Worm (Caenorhabditis elegans): Measurements from ENCODE around the gene cchl-1.
A peak's percentile ranks its signal among the peaks of the same experiment; 100 is the strongest.

cchl-1 gene

DNA sequence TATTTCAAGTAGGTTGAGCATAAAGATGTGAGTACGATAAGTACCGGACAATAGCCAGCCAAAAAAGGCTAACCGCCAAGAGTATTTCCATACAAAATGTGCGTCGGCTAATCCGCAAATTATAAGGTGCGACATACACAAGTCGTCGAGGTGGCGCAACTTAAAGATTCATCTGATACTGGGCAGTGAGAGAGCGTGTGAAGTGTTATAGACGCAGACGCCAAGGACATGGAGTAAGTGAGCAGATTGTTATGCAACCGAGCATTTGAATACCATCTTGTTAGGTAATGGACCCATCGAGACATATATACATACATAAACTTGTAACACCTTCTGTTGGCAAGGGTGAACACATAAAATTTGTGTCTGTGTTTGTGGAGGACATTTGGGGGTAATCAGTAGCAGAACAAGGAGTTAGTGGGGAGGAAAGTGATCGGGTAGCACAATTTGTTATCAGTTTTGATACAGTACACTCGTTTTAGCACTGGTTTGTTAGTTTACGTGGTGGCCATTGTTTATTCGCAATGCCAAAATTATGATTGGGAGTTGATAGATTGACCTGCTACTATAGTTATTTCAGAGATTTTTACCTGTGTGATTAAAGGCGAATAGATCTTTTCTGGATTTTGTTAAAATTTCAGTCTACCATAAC, 49.2 kb upstream of the cchl-1 start:
- TF ChIP-seq nhr-80 (tag; optimal IDR thresholded peaks at IDR 0.05) (peak; percentile 17), F22D6.2 (tag; optimal IDR thresholded peaks at IDR 0.05) (no peak)

DNA sequence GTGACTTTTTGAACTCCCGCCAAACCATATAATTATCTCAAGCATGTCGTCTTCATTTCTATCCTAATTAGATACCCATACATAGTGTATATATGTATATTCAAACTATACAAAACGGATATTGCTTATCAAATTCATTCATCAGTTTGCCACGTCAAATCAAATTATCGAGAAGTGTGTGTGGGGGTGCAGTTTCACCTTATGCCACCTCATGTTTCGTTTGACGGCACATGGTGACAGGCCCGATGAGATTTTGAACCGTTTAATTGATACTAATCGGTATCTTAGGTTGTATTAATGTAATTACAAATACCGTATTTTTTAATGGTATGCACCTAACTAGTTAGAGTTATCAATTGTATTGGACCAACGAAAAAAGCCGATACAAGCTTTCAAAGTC, 48.5 kb upstream of the cchl-1 start:
- TF ChIP-seq ama-1 (optimal IDR thresholded peaks at IDR 0.05) = no peak
- TF ChIP-seq ama-1 (GFP tag; optimal IDR thresholded peaks at IDR 0.05) = no peak
- no peak for TF ChIP-seq him-1 (tag; optimal IDR thresholded peaks at IDR 0.05)
- TF ChIP-seq F49E8.2 (tag; optimal IDR thresholded peaks at IDR 0.05; ENCODE audit: insufficient read depth) = no peak
- TF ChIP-seq bed-2 (GFP tag; IDR thresholded peaks at IDR 0.05) = no peak
- TF ChIP-seq F10E7.11 (tag; optimal IDR thresholded peaks at IDR 0.05) = no peak
- TF ChIP-seq Y95B8A.8 (GFP tag; IDR thresholded peaks at IDR 0.05) = no peak
- TF ChIP-seq ztf-3 (GFP tag; optimal IDR thresholded peaks at IDR 0.05) = no peak
- no peak for TF ChIP-seq ceh-100 (GFP tag; IDR thresholded peaks at IDR 0.05)
- TF ChIP-seq lag-1 (GFP tag; IDR thresholded peaks at IDR 0.05) = no peak
- no peak for TF ChIP-seq ceh-40 (GFP tag; IDR thresholded peaks at IDR 0.05)
- no peak for TF ChIP-seq ztf-26 (tag; optimal IDR thresholded peaks at IDR 0.05)

DNA sequence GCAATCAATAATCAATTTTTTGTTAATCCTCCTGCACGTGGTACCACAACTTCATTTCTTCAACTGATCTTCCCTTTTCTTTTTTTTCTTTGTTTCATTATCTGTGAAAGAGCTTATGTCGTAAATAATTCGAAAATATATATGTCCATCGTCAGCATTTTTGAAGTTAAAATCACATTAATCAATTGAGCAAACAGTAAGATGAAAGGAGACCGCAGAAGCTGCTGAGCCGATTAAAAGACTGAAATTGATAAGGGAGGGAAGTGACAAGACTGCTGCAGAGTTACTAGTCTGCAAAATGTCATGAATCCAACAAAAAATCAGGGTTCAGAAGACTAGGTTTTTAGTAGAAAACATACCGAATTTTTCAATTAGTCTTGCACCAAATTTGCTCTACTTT, 47.6 kb upstream of the cchl-1 start:
- TF ChIP-seq F55B11.4 (tag; optimal IDR thresholded peaks at IDR 0.05; ENCODE audit: borderline replicate concordance, insufficient read depth) (no peak), F57A8.1 (GFP tag; optimal IDR thresholded peaks at IDR 0.05) (no peak), lin-26 (GFP tag; IDR thresholded peaks at IDR 0.05) (no peak), ceh-100 (GFP tag; IDR thresholded peaks at IDR 0.05) (no peak), dpl-1 (GFP tag; optimal IDR thresholded peaks at IDR 0.05) (no peak), ets-4 (GFP tag; optimal IDR thresholded peaks at IDR 0.05) (no peak), repo-1 (tag; optimal IDR thresholded peaks at IDR 0.05) (no peak), hlh-12 (tag; optimal IDR thresholded peaks at IDR 0.05) (no peak), Y95B8A.8 (GFP tag; IDR thresholded peaks at IDR 0.05) (no peak)

DNA sequence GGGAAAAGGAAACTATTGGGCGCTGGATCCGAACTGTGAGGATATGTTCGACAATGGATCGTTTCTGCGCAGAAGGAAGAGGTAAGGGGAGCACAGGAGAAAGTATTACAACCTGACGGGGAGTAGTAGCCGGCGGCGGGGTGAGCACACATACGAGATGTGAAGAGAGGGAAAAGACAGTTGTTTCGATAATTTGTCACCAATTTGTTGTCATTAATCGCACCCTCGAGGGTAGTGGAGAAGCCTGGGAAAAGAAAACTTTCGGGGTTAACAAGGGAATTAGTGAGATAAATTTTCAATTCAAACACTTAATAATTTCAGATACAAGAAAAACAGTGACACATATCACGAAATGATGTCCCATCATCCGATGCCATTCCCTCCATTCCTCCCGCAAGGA, 46.8 kb upstream of the cchl-1 start:
- TF ChIP-seq ztf-22 (GFP tag; optimal IDR thresholded peaks at IDR 0.05) (no peak), lin-26 (GFP tag; IDR thresholded peaks at IDR 0.05) (no peak), Y53G8AR.9 (GFP tag; conservative IDR thresholded peaks at IDR 0.05) (no peak), Y79H2A.3 (GFP tag; conservative IDR thresholded peaks at IDR 0.05) (no peak), Y56A3A.18 (GFP tag; IDR thresholded peaks at IDR 0.05) (no peak), ama-1 (optimal IDR thresholded peaks at IDR 0.05) (no peak), ama-1 (GFP tag; optimal IDR thresholded peaks at IDR 0.05) (no peak), snpc-1.3 (tag; optimal IDR thresholded peaks at IDR 0.05; ENCODE audit: insufficient read depth) (no peak), ztf-25 (GFP tag; IDR thresholded peaks at IDR 0.05) (no peak), ztf-3 (GFP tag; optimal IDR thresholded peaks at IDR 0.05) (no peak), egl-44 (GFP tag; IDR thresholded peaks at IDR 0.05) (no peak), F52B5.7 (tag; optimal IDR thresholded peaks at IDR 0.05) (no peak), nhr-80 (tag; optimal IDR thresholded peaks at IDR 0.05) (no peak), zim-3 (tag; optimal IDR thresholded peaks at IDR 0.05) (no peak)

DNA sequence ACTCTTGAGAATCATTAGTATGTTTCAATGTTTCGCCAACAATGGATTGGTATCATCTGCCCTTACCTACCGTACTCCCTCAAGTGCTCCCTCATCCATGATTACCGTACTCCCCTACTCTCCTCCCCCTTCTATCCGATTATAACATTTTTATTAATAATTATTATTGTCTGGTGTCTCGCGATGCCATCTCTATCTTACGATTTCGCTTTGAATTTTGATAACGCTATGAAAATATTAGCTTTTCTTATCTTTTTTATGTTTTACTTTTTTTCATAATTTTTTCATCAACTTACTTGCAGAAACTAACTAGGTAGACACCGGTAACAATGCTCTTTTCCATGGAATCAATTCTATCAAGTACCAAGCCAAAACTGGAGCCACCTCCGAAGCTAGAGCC, 45.5 kb upstream of the cchl-1 start, which contains the start of gene unc-130:
TSS of gene unc-130 (plus strand) at position 301 of the 400 bp plus-strand sequence.
- TF ChIP-seq ztf-3 (GFP tag; optimal IDR thresholded peaks at IDR 0.05) = no peak
- TF ChIP-seq xnd-1 (tag; optimal IDR thresholded peaks at IDR 0.05) = no peak
- no peak for TF ChIP-seq C06A6.2 (GFP tag; conservative IDR thresholded peaks at IDR 0.05)
- TF ChIP-seq ztf-28 (GFP tag; IDR thresholded peaks at IDR 0.05) = no peak
- no peak for TF ChIP-seq tlf-1 (GFP tag; optimal IDR thresholded peaks at IDR 0.05)
- no peak for TF ChIP-seq F22D6.2 (tag; optimal IDR thresholded peaks at IDR 0.05)
- no peak for TF ChIP-seq egl-18 (GFP tag; IDR thresholded peaks at IDR 0.05)
- no peak for TF ChIP-seq ceh-40 (GFP tag; IDR thresholded peaks at IDR 0.05)

Data from whole organism, young adult.